Worm (Caenorhabditis elegans) whole organism, early embryonic: ENCODE measurements around the gene F56C4.2.

Experiments used
- ama-1 ChIP-seq: fragments of 150-350 bp; optimal IDR thresholded peaks from 2 replicates; lab custom pipeline; 2014
- ets-7 ChIP-seq: sonication (generic microtip); optimal IDR thresholded peaks from 2 replicates; lab custom pipeline; 2016; ENCODE audit warnings: missing genotype, missing genetic modification characterization, missing compliant biosample characterization
- flt-1 ChIP-seq: fragments of 200-800 bp; sonication (Bioruptor generic); IDR thresholded peaks from 2 replicates; pipeline ENCODE4 v1.3.6; 2022; ENCODE audit warnings: missing genetic modification characterization, missing compliant biosample characterization
- scrt-1 ChIP-seq: fragments of 200-800 bp; sonication (Bioruptor generic); IDR thresholded peaks from 2 replicates; pipeline ENCODE4 v1.3.6; 2022; ENCODE audit warnings: missing genetic modification characterization, missing compliant biosample characterization
- sea-1 ChIP-seq: fragments of 200-800 bp; sonication (Bioruptor generic); conservative IDR thresholded peaks from 2 replicates; pipeline ENCODE4 v1.3.6; 2022; ENCODE audit warnings: missing genetic modification characterization, missing compliant biosample characterization

ce11 chrIV:10620811-10621210 is 18.3 kb upstream of the F56C4.2 start, which contains the start of gene R09H10.7:
- TF ChIP-seq ets-7 (tag; lab: Kevin White, UChicago) = no peak
- TF ChIP-seq scrt-1 = no peak
- no peak for TF ChIP-seq sea-1 (GFP tag; lab: Robert Waterston, UW)
- TF ChIP-seq flt-1 = no peak
- no peak for TF ChIP-seq ama-1 (lab: Kevin White, UChicago)
